Fruit fly (Drosophila melanogaster) whole organism, embryonic: ENCODE results near the gene smash.

Experiments
- ATbp ChIP-seq: fragments of 200-800 bp; sonication (Bioruptor generic); optimal IDR thresholded peaks from 2 replicates; lab custom pipeline; 2017; ENCODE audit warnings: missing biosample characterization, mild to moderate bottlenecking, missing genetic modification characterization, missing genetic modification reagents
- B-H2 ChIP-seq: fragments of 200-800 bp; sonication (Bioruptor generic); optimal IDR thresholded peaks from 2 replicates; lab custom pipeline; 2018; ENCODE audit warnings: missing biosample characterization, mild to moderate bottlenecking, missing genetic modification characterization
- Blimp-1 ChIP-seq: fragments of 200-800 bp; sonication (Bioruptor generic); optimal IDR thresholded peaks from 3 replicates; lab custom pipeline; 2018; ENCODE audit warnings: missing biosample characterization, missing genetic modification characterization, mild to moderate bottlenecking, moderate library complexity, missing genetic modification reagents
- CG10209 ChIP-seq: fragments of 200-800 bp; sonication (Bioruptor generic); optimal IDR thresholded peaks from 3 replicates; lab custom pipeline; 2017; ENCODE audit warnings: missing biosample characterization, mild to moderate bottlenecking, missing genetic modification characterization, missing genetic modification reagents
- CG12219 ChIP-seq: fragments of 200-800 bp; sonication (Bioruptor generic); optimal IDR thresholded peaks from 3 replicates; lab custom pipeline; 2018; ENCODE audit warnings: missing biosample characterization, mild to moderate bottlenecking, missing genetic modification characterization
- CG12942 ChIP-seq: fragments of 200-800 bp; sonication (Bioruptor generic); optimal IDR thresholded peaks from 3 replicates; lab custom pipeline; 2016; ENCODE audit warnings: missing biosample characterization, missing genetic modification characterization
- CG14710 ChIP-seq: fragments of 200-800 bp; sonication (Bioruptor generic); optimal IDR thresholded peaks from 3 replicates; lab custom pipeline; 2019; ENCODE audit warnings: missing biosample characterization, mild to moderate bottlenecking, missing genetic modification characterization, moderate library complexity
- CG15601 ChIP-seq: fragments of 200-800 bp; sonication (Bioruptor generic); optimal IDR thresholded peaks from 3 replicates; lab custom pipeline; 2019; ENCODE audit warnings: missing biosample characterization, mild to moderate bottlenecking, missing genetic modification characterization, moderate library complexity
- CG17328 ChIP-seq: fragments of 200-800 bp; sonication (Bioruptor generic); IDR thresholded peaks from 2 replicates; pipeline ENCODE4 v1.3.6; 2022; ENCODE audit warnings: missing biosample characterization, missing genetic modification characterization
- CG17568 ChIP-seq: fragments of 200-800 bp; sonication (Bioruptor generic); optimal IDR thresholded peaks from 2 replicates; lab custom pipeline; 2018; ENCODE audit warnings: missing biosample characterization, mild to moderate bottlenecking, missing genetic modification characterization, moderate library complexity
- CG18262 ChIP-seq: fragments of 200-800 bp; optimal IDR thresholded peaks from 3 replicates; lab custom pipeline; 2019; ENCODE audit warnings: missing biosample characterization, mild to moderate bottlenecking, missing genetic modification characterization, moderate library complexity
- CG2889 ChIP-seq: fragments of 200-800 bp; sonication (Bioruptor generic); IDR thresholded peaks from 3 replicates; pipeline ENCODE4 v1.3.6; 2022; ENCODE audit warnings: missing biosample characterization, missing genetic modification characterization
- CG3065 ChIP-seq: fragments of 200-800 bp; sonication (Bioruptor generic); optimal IDR thresholded peaks from 2 replicates; lab custom pipeline; 2016; ENCODE audit warnings: missing biosample characterization, missing genetic modification characterization
- CG32772 ChIP-seq: fragments of 200-800 bp; sonication (Bioruptor generic); IDR thresholded peaks from 2 replicates; pipeline ENCODE4 v1.3.6; 2022; ENCODE audit warnings: missing biosample characterization, missing genetic modification characterization
- CG3281 ChIP-seq: fragments of 200-800 bp; sonication (Bioruptor generic); optimal IDR thresholded peaks from 3 replicates; lab custom pipeline; 2017; ENCODE audit warnings: missing biosample characterization, mild to moderate bottlenecking, missing genetic modification characterization
- CG3407 ChIP-seq: fragments of 200-800 bp; sonication (Bioruptor generic); optimal IDR thresholded peaks from 2 replicates; lab custom pipeline; 2018; ENCODE audit warnings: missing biosample characterization, mild to moderate bottlenecking, missing genetic modification characterization
- CG34422 ChIP-seq: fragments of 200-800 bp; sonication (Bioruptor generic); IDR thresholded peaks from 3 replicates; pipeline ENCODE4 v1.3.6; 2022; ENCODE audit warnings: missing biosample characterization, missing genetic modification characterization
- CG4617 ChIP-seq: fragments of 200-800 bp; sonication (Bioruptor generic); optimal IDR thresholded peaks from 3 replicates; lab custom pipeline; 2016; ENCODE audit warnings: missing biosample characterization, missing genetic modification characterization, borderline replicate concordance
- Dfd ChIP-seq, 2 experiments: fragments of >200 bp; optimal IDR thresholded peaks; 2 replicates each; lab custom pipeline; 2017; ENCODE audit warnings: missing biosample characterization in 2 of 2, missing genetic modification characterization in 2 of 2
- Dll ChIP-seq: fragments of 200-800 bp; sonication (Bioruptor generic); IDR thresholded peaks from 4 replicates; pipeline ENCODE4 v1.3.6; 2022; ENCODE audit warnings: missing biosample characterization, missing genetic modification characterization; ENCODE audit not compliant: partially characterized antibody
- Doc3 ChIP-seq: fragments of 200-800 bp; sonication (Bioruptor generic); IDR thresholded peaks from 3 replicates; pipeline ENCODE4 v1.3.6; 2022; ENCODE audit warnings: missing biosample characterization, missing genetic modification characterization; ENCODE audit not compliant: partially characterized antibody
- H2.0 ChIP-seq: fragments of 200-800 bp; sonication (Bioruptor generic); IDR thresholded peaks from 2 replicates; pipeline ENCODE4 v1.3.6; 2022; ENCODE audit warnings: missing biosample characterization, missing genetic modification characterization
- Ptx1 ChIP-seq: fragments of 200-800 bp; sonication (Bioruptor generic); IDR thresholded peaks from 2 replicates; pipeline ENCODE4 v1.3.6; 2022; ENCODE audit warnings: missing biosample characterization, missing genetic modification characterization
- Sry-δ ChIP-seq: fragments of 200-800 bp; sonication (Bioruptor generic); optimal IDR thresholded peaks from 2 replicates; lab custom pipeline; 2016; ENCODE audit warnings: missing biosample characterization, missing genetic modification characterization
- Ssrp ChIP-seq: fragments of 200-800 bp; sonication (Bioruptor generic); optimal IDR thresholded peaks from 2 replicates; lab custom pipeline; 2018; ENCODE audit warnings: missing biosample characterization, mild to moderate bottlenecking, missing genetic modification characterization, moderate library complexity
- Trl ChIP-seq, 3 experiments: fragments of >200 bp in 2 of 3; fragments of 200-800 bp in 1 of 3; sonication (Bioruptor generic) in 1 of 3; optimal IDR thresholded peaks; 2 replicates in 1 of 3; 3 replicates in 2 of 3; lab custom pipeline; 2016 to 2017; ENCODE audit warnings: missing biosample characterization in 1 of 3, missing genetic modification characterization in 1 of 3
- Usf ChIP-seq: fragments of 200-800 bp; sonication (Bioruptor generic); optimal IDR thresholded peaks from 2 replicates; lab custom pipeline; 2017; ENCODE audit warnings: missing genotype, missing biosample characterization, missing genetic modification characterization
- bab2 ChIP-seq: fragments of 200-800 bp; sonication (Bioruptor generic); optimal IDR thresholded peaks from 2 replicates; lab custom pipeline; 2016; ENCODE audit warnings: missing biosample characterization, missing genetic modification characterization
- bbx ChIP-seq: fragments of 200-800 bp; sonication (Bioruptor generic); IDR thresholded peaks from 2 replicates; pipeline ENCODE4 v1.3.6; 2022; ENCODE audit warnings: missing biosample characterization, missing genetic modification characterization; ENCODE audit not compliant: partially characterized antibody
- cato ChIP-seq: fragments of 200-800 bp; sonication (Bioruptor generic); optimal IDR thresholded peaks from 2 replicates; lab custom pipeline; 2016; ENCODE audit warnings: missing biosample characterization, missing genetic modification characterization, borderline replicate concordance
- caup ChIP-seq: fragments of 200-800 bp; sonication (Bioruptor generic); optimal IDR thresholded peaks from 3 replicates; lab custom pipeline; 2017; ENCODE audit warnings: missing biosample characterization, mild to moderate bottlenecking, missing genetic modification characterization, moderate library complexity; ENCODE audit not compliant: severe bottlenecking
- fd64A ChIP-seq: fragments of 200-800 bp; sonication (Bioruptor generic); optimal IDR thresholded peaks from 3 replicates; lab custom pipeline; 2018; ENCODE audit warnings: missing biosample characterization, mild to moderate bottlenecking, missing genetic modification characterization
- fd96Cb ChIP-seq: fragments of 200-800 bp; sonication (Bioruptor generic); optimal IDR thresholded peaks from 2 replicates; lab custom pipeline; 2018; ENCODE audit warnings: missing biosample characterization, mild to moderate bottlenecking, missing genetic modification characterization, moderate library complexity
- gfzf ChIP-seq: fragments of 200-800 bp; sonication (Bioruptor generic); optimal IDR thresholded peaks from 2 replicates; lab custom pipeline; 2016; ENCODE audit warnings: missing biosample characterization, mild to moderate bottlenecking, missing genetic modification characterization, moderate library complexity
- grau ChIP-seq: fragments of 200-800 bp; optimal IDR thresholded peaks from 3 replicates; lab custom pipeline; 2019; ENCODE audit warnings: missing biosample characterization, mild to moderate bottlenecking, missing genetic modification characterization, moderate library complexity
- gro ChIP-seq: fragments of 200-800 bp; sonication (Bioruptor generic); optimal IDR thresholded peaks from 2 replicates; lab custom pipeline; 2016; ENCODE audit warnings: missing biosample characterization, missing genetic modification characterization
- insv ChIP-seq, 2 experiments: fragments of 200-800 bp; sonication (Bioruptor generic); optimal IDR thresholded peaks; 3 replicates each; lab custom pipeline; 2016 to 2018; ENCODE audit warnings: missing biosample characterization in 2 of 2, missing genetic modification characterization in 2 of 2
- klu ChIP-seq: fragments of 200-800 bp; sonication (Bioruptor generic); IDR thresholded peaks from 2 replicates; pipeline ENCODE4 v1.3.6; 2022; ENCODE audit warnings: missing biosample characterization, missing genetic modification characterization
- lbe ChIP-seq: fragments of 200-800 bp; sonication (Bioruptor generic); optimal IDR thresholded peaks from 2 replicates; lab custom pipeline; 2016; ENCODE audit warnings: missing biosample characterization, mild to moderate bottlenecking, missing genetic modification characterization
- nmo ChIP-seq: fragments of 200-800 bp; sonication (Bioruptor generic); optimal IDR thresholded peaks from 2 replicates; lab custom pipeline; 2018; ENCODE audit warnings: missing biosample characterization, mild to moderate bottlenecking, missing genetic modification characterization, moderate library complexity
- nom ChIP-seq: fragments of 200-800 bp; sonication (Bioruptor generic); optimal IDR thresholded peaks from 2 replicates; lab custom pipeline; 2017; ENCODE audit warnings: missing biosample characterization, missing genetic modification characterization, mild to moderate bottlenecking, moderate library complexity, missing genetic modification reagents
- pum ChIP-seq: fragments of 200-800 bp; sonication (Bioruptor generic); optimal IDR thresholded peaks from 2 replicates; lab custom pipeline; 2016; ENCODE audit warnings: missing biosample characterization, missing genetic modification characterization
- rib ChIP-seq: fragments of 200-800 bp; sonication (Bioruptor generic); IDR thresholded peaks from 2 replicates; pipeline ENCODE4 v1.3.6; 2022; ENCODE audit warnings: missing biosample characterization, missing genetic modification characterization
- trem ChIP-seq: fragments of 200-800 bp; optimal IDR thresholded peaks from 3 replicates; lab custom pipeline; 2019; ENCODE audit warnings: missing biosample characterization, mild to moderate bottlenecking, missing genetic modification characterization, moderate library complexity
- twi ChIP-seq: fragments of 200-800 bp; optimal IDR thresholded peaks from 2 replicates; lab custom pipeline; 2019; ENCODE audit warnings: missing biosample characterization, mild to moderate bottlenecking, missing genetic modification characterization, moderate library complexity
- zfh2 ChIP-seq: fragments of 200-800 bp; sonication (Bioruptor generic); optimal IDR thresholded peaks from 2 replicates; lab custom pipeline; 2016; ENCODE audit warnings: missing biosample characterization, missing genetic modification characterization

The smash gene

DNA sequence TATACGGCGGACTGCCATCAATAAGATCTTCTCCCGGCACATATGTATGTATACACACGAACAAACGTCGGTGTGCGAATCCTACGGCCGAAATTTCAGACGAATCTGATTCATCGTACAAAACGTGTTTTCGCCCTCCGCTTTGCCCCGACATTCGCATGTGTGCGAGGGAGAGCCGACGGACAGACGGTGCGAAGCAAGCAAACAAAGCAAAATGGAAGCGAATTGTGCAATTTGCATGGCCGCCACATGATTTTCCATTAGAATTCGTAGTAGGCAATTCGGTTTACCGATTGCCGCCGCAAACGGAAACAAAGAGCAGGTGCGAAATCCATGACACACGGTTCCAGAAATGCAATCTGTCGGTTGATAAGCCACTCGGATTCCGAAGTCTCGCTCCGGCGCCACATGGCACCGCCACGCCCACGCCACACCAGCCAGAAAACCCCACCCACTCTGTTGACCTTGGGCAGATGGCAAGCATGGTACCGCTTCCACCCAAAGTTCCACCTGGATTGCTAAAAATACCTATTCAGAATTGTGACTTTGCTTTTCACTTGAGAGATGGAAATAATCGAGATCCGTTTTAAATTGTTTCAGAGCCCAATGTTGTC lies 9.4 kb upstream of the smash start (continued):
- TF ChIP-seq pum (GFP tag; lab: Kevin White, UChicago): no peak
- no peak for TF ChIP-seq Usf
- TF ChIP-seq B-H2: no peak
- TF ChIP-seq CG34422 (GFP tag; lab: Robert Waterston, UW): peak; percentile 42; the same call in 1 of the 3 replicates
- no peak for TF ChIP-seq CG17328 (GFP tag; lab: Robert Waterston, UW)
- TF ChIP-seq lbe (GFP tag; lab: Kevin White, UChicago): no peak
- TF ChIP-seq rib (GFP tag; lab: Robert Waterston, UW): 0 out of 2 replicates have a peak, but pooled peaks have one; percentile 30
- TF ChIP-seq twi (tag; lab: Kevin White, UChicago): peak; percentile 36

DNA sequence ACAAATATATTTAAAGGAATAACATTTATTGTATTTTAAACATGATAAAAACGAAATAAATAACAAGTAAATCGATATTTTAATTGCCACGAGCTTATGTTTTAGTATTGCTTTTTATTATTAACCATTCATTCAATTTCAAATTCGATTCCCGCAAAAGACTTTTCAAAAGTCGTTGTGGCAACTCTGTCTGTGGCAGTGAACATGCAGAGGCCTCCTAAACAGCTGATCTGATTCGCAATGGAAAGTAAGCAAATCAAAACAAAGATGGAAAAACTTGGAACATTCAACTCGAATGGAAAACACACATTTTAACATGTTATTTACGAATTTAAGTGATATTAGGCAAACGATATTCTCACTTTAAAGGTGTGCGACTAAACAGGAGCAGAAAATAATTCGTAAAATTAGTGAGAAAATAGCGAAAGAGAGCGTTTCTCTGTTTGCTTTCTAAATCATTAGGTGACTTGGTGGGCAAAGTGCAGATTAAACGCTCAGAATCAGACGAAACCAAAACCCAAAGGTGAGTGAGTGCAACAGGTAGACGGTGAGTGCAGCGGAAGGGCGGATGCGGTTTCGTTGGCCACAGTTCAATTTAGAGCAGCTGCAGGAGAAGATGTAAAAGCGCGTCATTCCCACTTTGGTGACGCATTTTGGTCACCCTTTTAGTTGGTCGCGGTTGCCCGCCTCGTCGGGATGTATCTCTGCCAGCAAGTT lies 4.7 kb upstream of the smash start, which contains the start of gene spartin:
Gene spartin, plus strand, starts transcription at position 244 of the 717 bp plus-strand sequence.
- peak; percentile 21 for TF ChIP-seq zfh2
- no peak for TF ChIP-seq Trl (optimal IDR thresholded peaks at IDR 0.05; lab: Kevin White, UChicago)
- peak; percentile 32 for TF ChIP-seq Trl (GFP tag; optimal IDR thresholded peaks at IDR 0.05; lab: Kevin White, UChicago)
- 0 out of 4 replicates have a peak, but pooled peaks have one; percentile 47 for TF ChIP-seq Dll (GFP tag; lab: Robert Waterston, UW)
- no peak for TF ChIP-seq fd64A
- TF ChIP-seq CG14710 (tag; lab: Kevin White, UChicago): peak; percentile 10
- peak; percentile 18 for TF ChIP-seq Sry-δ (GFP tag; lab: Kevin White, UChicago)
- TF ChIP-seq caup (GFP tag; lab: Kevin White, UChicago): no peak
- no peak for TF ChIP-seq cato (GFP tag; lab: Kevin White, UChicago)
- TF ChIP-seq CG3407 (GFP tag; lab: Kevin White, UChicago): no peak
- peak; percentile 58 for TF ChIP-seq gro
- TF ChIP-seq CG18262: peak; percentile 13
- TF ChIP-seq nmo: peak; percentile 20
- no peak for TF ChIP-seq CG12219 (GFP tag; lab: Kevin White, UChicago)
- TF ChIP-seq gfzf: peak; percentile 3
- TF ChIP-seq trem (tag; lab: Kevin White, UChicago): peak; percentile 36
- TF ChIP-seq Dfd (GFP tag; optimal IDR thresholded peaks at IDR 0.05; lab: Kevin White, UChicago): no peak
- peak; percentile 39; the same call in 2 of the 3 replicates for TF ChIP-seq Doc3
- TF ChIP-seq CG4617: no peak
- TF ChIP-seq ATbp (GFP tag; lab: Kevin White, UChicago): no peak
- no peak for TF ChIP-seq CG32772 (GFP tag; lab: Robert Waterston, UW)
- TF ChIP-seq H2.0 (GFP tag; lab: Robert Waterston, UW): no peak
- no peak for TF ChIP-seq Ssrp (tag; lab: Kevin White, UChicago)
- no peak for TF ChIP-seq klu (GFP tag; lab: Robert Waterston, UW)
- TF ChIP-seq CG2889 (GFP tag; lab: Robert Waterston, UW): no peak
- TF ChIP-seq Ptx1 (GFP tag; lab: Robert Waterston, UW): 0 out of 2 replicates have a peak, but pooled peaks have one; percentile 21
- TF ChIP-seq CG15601 (tag; lab: Kevin White, UChicago): peak; percentile 49
- peak; percentile 23 for TF ChIP-seq grau (tag; lab: Kevin White, UChicago)
- no peak for TF ChIP-seq CG3065 (GFP tag; lab: Kevin White, UChicago)
- no peak for TF ChIP-seq CG12942 (GFP tag; lab: Kevin White, UChicago)
- TF ChIP-seq CG17568 (GFP tag; lab: Kevin White, UChicago): no peak
- no peak for TF ChIP-seq CG10209 (GFP tag; lab: Kevin White, UChicago)
- TF ChIP-seq CG3281 (GFP tag; lab: Kevin White, UChicago): no peak
- TF ChIP-seq insv (GFP tag; optimal IDR thresholded peaks at IDR 0.05; lab: Kevin White, UChicago): no peak
- TF ChIP-seq bbx (GFP tag; lab: Robert Waterston, UW): peak; percentile 36; the same call in 1 of the 2 replicates
- TF ChIP-seq nom (GFP tag; lab: Kevin White, UChicago): peak; percentile 26
- peak; percentile 59 for TF ChIP-seq Blimp-1
- no peak for TF ChIP-seq fd96Cb
- peak; percentile 29 for TF ChIP-seq bab2 (GFP tag; lab: Kevin White, UChicago)
